Fruit fly (Drosophila melanogaster): ENCODE results near the gene Gr22f.

Gene Gr22f

dm6 chr2L:1737057-1737581 lies 19.1 kb downstream of the Gr22f start (continued):
- TF ChIP-seq Lhr (GFP tag; optimal IDR thresholded peaks at IDR 0.05): peak; percentile 49
- peak; percentile 87 for TF ChIP-seq CG13894 (tag; optimal IDR thresholded peaks at IDR 0.05)
- TF ChIP-seq Dip3 (GFP tag; optimal IDR thresholded peaks at IDR 0.05): peak; percentile 90
- peak; percentile 87 for TF ChIP-seq CG18599 (GFP tag; optimal IDR thresholded peaks at IDR 0.05)
- TF ChIP-seq Stat92E (GFP tag; optimal IDR thresholded peaks at IDR 0.05): peak in 1 of 3 experiments; percentile 26
- 0 out of 2 replicates have a peak, but pooled peaks have one; percentile 33 for TF ChIP-seq CG43689 (GFP tag; IDR thresholded peaks at IDR 0.05)
- peak; percentile 73 for TF ChIP-seq Dek (tag; optimal IDR thresholded peaks at IDR 0.05)
- peak; percentile 88 for TF ChIP-seq CG10979 (tag; optimal IDR thresholded peaks at IDR 0.05)
- peak; percentile 16 for TF ChIP-seq MTF-1 (GFP tag; optimal IDR thresholded peaks at IDR 0.05; ENCODE audit: borderline replicate concordance)
- TF ChIP-seq Xbp1 (GFP tag; optimal IDR thresholded peaks at IDR 0.05): peak; percentile 92
- peak; percentile 86 for TF ChIP-seq CG18764 (GFP tag; optimal IDR thresholded peaks at IDR 0.05)
- peak; percentile 22 for TF ChIP-seq CG6765 (GFP tag; optimal IDR thresholded peaks at IDR 0.05)
- peak; percentile 54 for TF ChIP-seq toy (GFP tag; IDR thresholded peaks at IDR 0.05)
- peak; percentile 93 for TF ChIP-seq chn (GFP tag; optimal IDR thresholded peaks at IDR 0.05)
- peak; percentile 74 for TF ChIP-seq CG14014 (GFP tag; IDR thresholded peaks at IDR 0.05)
- TF ChIP-seq fd96Cb (tag; optimal IDR thresholded peaks at IDR 0.05): peak; percentile 92
- TF ChIP-seq nmo (GFP tag; optimal IDR thresholded peaks at IDR 0.05): peak; percentile 93
- TF ChIP-seq sima (GFP tag; optimal IDR thresholded peaks at IDR 0.05): peak; percentile 36
- TF ChIP-seq gem (tag; optimal IDR thresholded peaks at IDR 0.05): peak; percentile 94
- TF ChIP-seq Hsf (GFP tag; optimal IDR thresholded peaks at IDR 0.05): peak; percentile 93
- TF ChIP-seq CG3838 (GFP tag; optimal IDR thresholded peaks at IDR 0.05): peak; percentile 78
- TF ChIP-seq CG10209 (GFP tag; optimal IDR thresholded peaks at IDR 0.05): peak; percentile 89
- no peak for TF ChIP-seq hb (GFP tag; IDR thresholded peaks at IDR 0.05; ENCODE audit: partially characterized antibody)
- peak; percentile 82 for TF ChIP-seq peb (GFP tag; IDR thresholded peaks at IDR 0.05)
- no peak for TF ChIP-seq Kr (GFP tag; optimal IDR thresholded peaks at IDR 0.05)
- peak; percentile 59 for TF ChIP-seq CG2116 (GFP tag; optimal IDR thresholded peaks at IDR 0.05)
- TF ChIP-seq ci (GFP tag; IDR thresholded peaks at IDR 0.05): peak; percentile 90
- peak; percentile 87 for TF ChIP-seq jing (GFP tag; optimal IDR thresholded peaks at IDR 0.05)
- TF ChIP-seq Chrac-16 (GFP tag; optimal IDR thresholded peaks at IDR 0.05): peak; percentile 89
- peak; percentile 63 for TF ChIP-seq CrebB (tag; optimal IDR thresholded peaks at IDR 0.05)
- peak; percentile 93 for TF ChIP-seq row (GFP tag; IDR thresholded peaks at IDR 0.05)
- TF ChIP-seq Jarid2 (GFP tag; optimal IDR thresholded peaks at IDR 0.05): peak; percentile 96
- peak; percentile 76 for TF ChIP-seq CG17829 (tag; optimal IDR thresholded peaks at IDR 0.05)
- no peak; the same call in 2 of the 3 replicates for TF ChIP-seq zen2 (GFP tag; IDR thresholded peaks at IDR 0.05; ENCODE audit: partially characterized antibody)
- peak; percentile 97 for TF ChIP-seq D19B (GFP tag; optimal IDR thresholded peaks at IDR 0.05)
- TF ChIP-seq ase (GFP tag; IDR thresholded peaks at IDR 0.05): peak; percentile 82
- TF ChIP-seq kah (GFP tag; optimal IDR thresholded peaks at IDR 0.05): peak; percentile 30
- peak; percentile 90 for TF ChIP-seq Atf3 (GFP tag; optimal IDR thresholded peaks at IDR 0.05)
- no peak for TF ChIP-seq inv (GFP tag; IDR thresholded peaks at IDR 0.05; ENCODE audit: partially characterized antibody)
- TF ChIP-seq Oli (tag; optimal IDR thresholded peaks at IDR 0.05): peak; percentile 93
- peak; percentile 80 for TF ChIP-seq stc (GFP tag; IDR thresholded peaks at IDR 0.05)
- TF ChIP-seq Neu2 (GFP tag; optimal IDR thresholded peaks at IDR 0.05; ENCODE audit: borderline replicate concordance): peak; percentile 61
- peak; percentile 95 for TF ChIP-seq CG30403 (GFP tag; optimal IDR thresholded peaks at IDR 0.05)
- TF ChIP-seq CG4424 (GFP tag; optimal IDR thresholded peaks at IDR 0.05): peak; percentile 88
- TF ChIP-seq lilli (GFP tag; optimal IDR thresholded peaks at IDR 0.05): peak; percentile 92
- TF ChIP-seq CG12071 (GFP tag; optimal IDR thresholded peaks at IDR 0.05): peak; percentile 65
- peak; percentile 80 for TF ChIP-seq CG3281 (GFP tag; optimal IDR thresholded peaks at IDR 0.05)
- TF ChIP-seq CG10462 (GFP tag; optimal IDR thresholded peaks at IDR 0.05): peak; percentile 85
- peak; percentile 51 for TF ChIP-seq CG8359 (GFP tag; optimal IDR thresholded peaks at IDR 0.05; ENCODE audit: borderline replicate concordance)
